Worm (Caenorhabditis elegans) whole organism, L3 larva: Measurements from ENCODE around the gene E04F6.15.

Experiments used
- R02D3.7 ChIP-seq: fragments of 150-350 bp; optimal IDR thresholded peaks from 2 replicates; lab custom pipeline; 2014; ENCODE audit warnings: missing biosample characterization, missing genetic modification characterization
- ZK546.5 ChIP-seq: sonication (generic microtip); optimal IDR thresholded peaks from 2 replicates; lab custom pipeline; 2017; ENCODE audit warnings: missing biosample characterization, missing genetic modification characterization
- aly-2 ChIP-seq: fragments of 150-350 bp; optimal IDR thresholded peaks from 2 replicates; lab custom pipeline; 2014; ENCODE audit warnings: missing biosample characterization, missing genetic modification characterization
- ama-1 ChIP-seq: fragments of 150-350 bp; optimal IDR thresholded peaks from 2 replicates; lab custom pipeline; 2018
- ceh-16 ChIP-seq: sonication (generic microtip); optimal IDR thresholded peaks from 2 replicates; lab custom pipeline; 2017; ENCODE audit warnings: missing biosample characterization, missing genetic modification characterization
- ceh-28 ChIP-seq: fragments of 150-350 bp; optimal IDR thresholded peaks from 2 replicates; lab custom pipeline; 2014; ENCODE audit warnings: missing biosample characterization, missing genetic modification reagents, missing genetic modification characterization
- ceh-82 ChIP-seq: fragments of 150-350 bp; optimal IDR thresholded peaks from 2 replicates; lab custom pipeline; 2014; ENCODE audit warnings: missing biosample characterization, missing genetic modification characterization
- ceh-9 ChIP-seq: sonication (generic microtip); optimal IDR thresholded peaks from 2 replicates; lab custom pipeline; 2018; ENCODE audit warnings: missing biosample characterization, missing genetic modification characterization
- daf-12 ChIP-seq: fragments of 150-350 bp; optimal IDR thresholded peaks from 2 replicates; lab custom pipeline; 2014; ENCODE audit warnings: missing biosample characterization, missing genetic modification reagents, missing genetic modification characterization
- egl-27 ChIP-seq: sonication (generic microtip); optimal IDR thresholded peaks from 4 replicates; lab custom pipeline; 2017; ENCODE audit warnings: missing biosample characterization, missing genetic modification reagents, missing genetic modification characterization
- egl-5 ChIP-seq: fragments of 150-350 bp; optimal IDR thresholded peaks from 2 replicates; lab custom pipeline; 2017; ENCODE audit warnings: missing biosample characterization, missing genetic modification reagents, missing genetic modification characterization, inconsistent platforms
- elt-1 ChIP-seq: fragments of 150-350 bp; optimal IDR thresholded peaks from 2 replicates; lab custom pipeline; 2014; ENCODE audit warnings: missing biosample characterization, missing genetic modification characterization
- elt-2 ChIP-seq: sonication (generic microtip); optimal IDR thresholded peaks from 2 replicates; lab custom pipeline; 2016; ENCODE audit warnings: missing genetic modification reagents, mild to moderate bottlenecking, missing genetic modification characterization, missing compliant biosample characterization
- elt-3 ChIP-seq, 3 experiments: fragments of 150-350 bp in 1 of 3; sonication (generic microtip) in 2 of 3; optimal IDR thresholded peaks; 2 replicates in 2 of 3; 4 replicates in 1 of 3; lab custom pipeline; 2014 to 2017; ENCODE audit warnings: missing biosample characterization in 3 of 3, missing genetic modification characterization in 3 of 3
- eor-1 ChIP-seq, 2 experiments: fragments of 150-350 bp; optimal IDR thresholded peaks; 2 replicates each; lab custom pipeline; 2014 to 2018; ENCODE audit warnings: missing biosample characterization in 2 of 2, missing genetic modification characterization in 2 of 2
- fkh-10 ChIP-seq: sonication (generic microtip); optimal IDR thresholded peaks from 2 replicates; lab custom pipeline; 2017; ENCODE audit warnings: missing biosample characterization, missing genetic modification reagents, missing genetic modification characterization
- hmg-11 ChIP-seq: sonication (generic microtip); optimal IDR thresholded peaks from 2 replicates; lab custom pipeline; 2016; ENCODE audit warnings: missing genetic modification characterization, missing compliant biosample characterization
- jun-1 ChIP-seq: fragments of 150-350 bp; optimal IDR thresholded peaks from 2 replicates; lab custom pipeline; 2014; ENCODE audit warnings: missing biosample characterization, missing genetic modification reagents, missing genetic modification characterization
- lin-15B ChIP-seq: fragments of 150-350 bp; optimal IDR thresholded peaks from 2 replicates; lab custom pipeline; 2014; ENCODE audit warnings: missing biosample characterization, missing genetic modification characterization
- lin-39 ChIP-seq: fragments of 150-350 bp; optimal IDR thresholded peaks from 2 replicates; lab custom pipeline; 2018; ENCODE audit warnings: missing biosample characterization, missing genetic modification reagents, missing genetic modification characterization
- lsy-12 ChIP-seq: sonication (generic microtip); optimal IDR thresholded peaks from 2 replicates; lab custom pipeline; 2016; ENCODE audit warnings: mild to moderate bottlenecking, missing genetic modification characterization, missing compliant biosample characterization
- mdl-1 ChIP-seq: fragments of 150-350 bp; optimal IDR thresholded peaks from 2 replicates; lab custom pipeline; 2014; ENCODE audit warnings: missing biosample characterization, missing genetic modification characterization
- mml-1 ChIP-seq: fragments of 150-350 bp; sonication (generic microtip); optimal IDR thresholded peaks from 3 replicates; lab custom pipeline; 2014; ENCODE audit warnings: missing biosample characterization, missing genetic modification characterization
- nfya-1 ChIP-seq: sonication (generic microtip); optimal IDR thresholded peaks from 2 replicates; lab custom pipeline; 2017; ENCODE audit warnings: missing genetic modification characterization, mild to moderate bottlenecking, missing compliant biosample characterization, antibody characterized with exemption, moderate library complexity; ENCODE audit not compliant: insufficient read depth
- nhr-11 ChIP-seq: fragments of 150-350 bp; optimal IDR thresholded peaks from 2 replicates; lab custom pipeline; 2014; ENCODE audit warnings: missing biosample characterization, missing genetic modification characterization
- nhr-23 ChIP-seq: fragments of 150-350 bp; optimal IDR thresholded peaks from 2 replicates; lab custom pipeline; 2014; ENCODE audit warnings: missing biosample characterization, missing genetic modification reagents, missing genetic modification characterization
- nhr-25 ChIP-seq: sonication (generic microtip); optimal IDR thresholded peaks from 2 replicates; lab custom pipeline; 2017; ENCODE audit warnings: missing biosample characterization, missing genetic modification characterization
- nhr-43 ChIP-seq: sonication (generic microtip); optimal IDR thresholded peaks from 2 replicates; lab custom pipeline; 2016; ENCODE audit warnings: mild to moderate bottlenecking, missing genetic modification characterization, missing compliant biosample characterization; ENCODE audit not compliant: poor library complexity, severe bottlenecking
- nhr-67 ChIP-seq: fragments of 150-350 bp; optimal IDR thresholded peaks from 2 replicates; lab custom pipeline; 2014; ENCODE audit warnings: missing biosample characterization, missing genetic modification characterization
- pha-4 ChIP-seq: fragments of 150-350 bp; optimal IDR thresholded peaks from 2 replicates; lab custom pipeline; 2014; ENCODE audit warnings: missing biosample characterization, missing genetic modification reagents, missing genetic modification characterization
- sea-2 ChIP-seq: fragments of 150-350 bp; sonication (generic microtip); optimal IDR thresholded peaks from 4 replicates; lab custom pipeline; 2014; ENCODE audit warnings: missing biosample characterization, missing genetic modification reagents, missing genetic modification characterization
- snpc-4 ChIP-seq: fragments of 150-350 bp; optimal IDR thresholded peaks from 2 replicates; lab custom pipeline; 2014; ENCODE audit warnings: missing biosample characterization, missing genetic modification characterization
- tbx-2 ChIP-seq: sonication (generic microtip); optimal IDR thresholded peaks from 2 replicates; lab custom pipeline; 2016; ENCODE audit warnings: mild to moderate bottlenecking, missing genetic modification characterization, missing compliant biosample characterization
- unc-39 ChIP-seq: sonication (generic microtip); optimal IDR thresholded peaks from 4 replicates; lab custom pipeline; 2017; ENCODE audit warnings: missing biosample characterization, missing genetic modification characterization
- unc-62 ChIP-seq: fragments of 150-350 bp; sonication (generic microtip); optimal IDR thresholded peaks from 4 replicates; lab custom pipeline; 2014; ENCODE audit warnings: missing biosample characterization, missing genetic modification reagents, missing genetic modification characterization
- ztf-11 ChIP-seq: fragments of 150-350 bp; optimal IDR thresholded peaks from 2 replicates; lab custom pipeline; 2014; ENCODE audit warnings: missing biosample characterization, missing genetic modification characterization

The E04F6.15 gene

ce11 chrII:7205388-7205787, 4.7 kb downstream of the E04F6.15 start, which contains the start of gene srd-59:
srd-59 (plus strand) TSS chrII:7205688.
- TF ChIP-seq unc-62: no peak
- no peak for TF ChIP-seq snpc-4
- no peak for TF ChIP-seq lsy-12 (tag; lab: Kevin White, UChicago)
- no peak for TF ChIP-seq sea-2 (GFP tag; lab: Kevin White, UChicago)
- TF ChIP-seq fkh-10 (GFP tag; lab: Kevin White, UChicago): no peak
- no peak for TF ChIP-seq egl-5 (tag; lab: Kevin White, UChicago)
- no peak for TF ChIP-seq tbx-2 (tag; lab: Kevin White, UChicago)
- no peak for TF ChIP-seq ceh-28 (tag; lab: Kevin White, UChicago)

- TF ChIP-seq jun-1 (no peak), tbx-2 (tag; lab: Kevin White, UChicago) (no peak), elt-3 (tag; optimal IDR thresholded peaks at IDR 0.05; lab: Kevin White, UChicago) (no peak), elt-2 (tag; lab: Kevin White, UChicago) (no peak), nhr-67 (tag; lab: Kevin White, UChicago) (no peak), pha-4 (no peak), daf-12 (tag; lab: Kevin White, UChicago) (no peak), elt-1 (tag; lab: Kevin White, UChicago) (no peak), eor-1 (tag; optimal IDR thresholded peaks at IDR 0.05; lab: Kevin White, UChicago) (no peak), hmg-11 (tag; lab: Kevin White, UChicago) (no peak), unc-39 (tag; lab: Kevin White, UChicago) (no peak), ceh-16 (tag; lab: Kevin White, UChicago) (no peak), aly-2 (no peak), ztf-11 (tag; lab: Kevin White, UChicago) (no peak)
Measured at ce11 chrII:7204951-7205350, 5.1 kb downstream of the E04F6.15 start, which contains the start of gene srd-58. srd-58 (minus strand) TSS chrII:7205051.

ce11 chrII:7203110-7203509, 7.0 kb downstream of the E04F6.15 start, which contains the start of gene srd-56:
srd-56 (minus strand) TSS chrII:7203210.
- no peak for TF ChIP-seq ceh-28 (tag; lab: Kevin White, UChicago)

- TF ChIP-seq pha-4 (peak; percentile 46), nhr-25 (tag; lab: Kevin White, UChicago) (peak; percentile 83), nfya-1 (tag; lab: Kevin White, UChicago) (peak; percentile 67), ceh-82 (tag; lab: Kevin White, UChicago) (peak; percentile 33), egl-5 (tag; lab: Kevin White, UChicago) (no peak), nhr-43 (tag; lab: Kevin White, UChicago) (peak; percentile 78), mdl-1 (no peak), ZK546.5 (tag; lab: Kevin White, UChicago) (no peak), lin-39 (tag; lab: Kevin White, UChicago) (peak; percentile 66), lsy-12 (tag; lab: Kevin White, UChicago) (peak; percentile 76), elt-2 (tag; lab: Kevin White, UChicago) (peak; percentile 41), fkh-10 (GFP tag; lab: Kevin White, UChicago) (no peak), eor-1 (tag; optimal IDR thresholded peaks at IDR 0.05; lab: Kevin White, UChicago) (no peak), elt-3 (tag; optimal IDR thresholded peaks at IDR 0.05; lab: Kevin White, UChicago) (peak in 1 of 3 experiments; percentile 42), R02D3.7 (tag; lab: Kevin White, UChicago) (peak; percentile 56), unc-39 (tag; lab: Kevin White, UChicago) (no peak), aly-2 (no peak), sea-2 (GFP tag; lab: Kevin White, UChicago) (peak; percentile 24), ceh-28 (tag; lab: Kevin White, UChicago) (no peak), mml-1 (tag; lab: Kevin White, UChicago) (no peak), tbx-2 (tag; lab: Kevin White, UChicago) (peak; percentile 78), ceh-9 (tag; lab: Kevin White, UChicago) (no peak), egl-27 (tag; lab: Kevin White, UChicago) (no peak), daf-12 (tag; lab: Kevin White, UChicago) (no peak), lin-15B (tag; lab: Kevin White, UChicago) (no peak), elt-1 (tag; lab: Kevin White, UChicago) (no peak), nhr-11 (tag; lab: Kevin White, UChicago) (no peak), nhr-23 (tag; lab: Kevin White, UChicago) (peak; percentile 34), jun-1 (no peak), snpc-4 (peak; percentile 99), ama-1 (lab: Kevin White, UChicago) (no peak)
Measured at ce11 chrII:7200051-7200599, 10.0 kb downstream of the E04F6.15 start, which contains the start of gene pcrg-1. pcrg-1 (plus strand) TSS chrII:7200549.
